Fruit fly (Drosophila melanogaster) whole organism, adult: ENCODE data around the gene Alr.
A peak's percentile ranks its signal among the peaks of the same experiment; 100 is the strongest.

Experiments used
- CG11617 ChIP-seq: fragments of 200-800 bp; sonication (Bioruptor generic); optimal IDR thresholded peaks from 2 replicates; lab custom pipeline; 2017; ENCODE audit warnings: mild to moderate bottlenecking, missing biosample characterization, missing genetic modification reagents, missing genetic modification characterization
- CG12768 ChIP-seq: fragments of 200-800 bp; sonication (Bioruptor generic); optimal IDR thresholded peaks from 2 replicates; lab custom pipeline; 2017; ENCODE audit warnings: missing biosample characterization, missing genetic modification characterization, mild to moderate bottlenecking, moderate library complexity, missing genetic modification reagents
- CG14711 ChIP-seq: fragments of 200-800 bp; sonication (Bioruptor generic); optimal IDR thresholded peaks from 2 replicates; lab custom pipeline; 2018; ENCODE audit warnings: missing biosample characterization, mild to moderate bottlenecking, missing genetic modification characterization, moderate library complexity
- CG1620 ChIP-seq: fragments of 200-800 bp; sonication (Bioruptor generic); optimal IDR thresholded peaks from 2 replicates; lab custom pipeline; 2016; ENCODE audit warnings: missing biosample characterization, missing genetic modification characterization
- CG33017 ChIP-seq: fragments of 200-800 bp; sonication (Bioruptor generic); optimal IDR thresholded peaks from 2 replicates; lab custom pipeline; 2018; ENCODE audit warnings: missing biosample characterization, mild to moderate bottlenecking, missing genetic modification characterization, moderate library complexity
- CG5204 ChIP-seq: fragments of 200-800 bp; sonication (Bioruptor generic); optimal IDR thresholded peaks from 2 replicates; lab custom pipeline; 2016; ENCODE audit warnings: missing biosample characterization, missing genetic modification characterization
- CG7045 ChIP-seq: fragments of 200-800 bp; sonication (Bioruptor generic); optimal IDR thresholded peaks from 2 replicates; lab custom pipeline; 2017; ENCODE audit warnings: missing biosample characterization, mild to moderate bottlenecking, missing genetic modification characterization
- CG7101 ChIP-seq: fragments of 200-800 bp; sonication (Bioruptor generic); optimal IDR thresholded peaks from 2 replicates; lab custom pipeline; 2018; ENCODE audit warnings: missing biosample characterization, mild to moderate bottlenecking, missing genetic modification characterization, moderate library complexity
- Clk ChIP-seq: fragments of 200-800 bp; sonication (Bioruptor generic); optimal IDR thresholded peaks from 2 replicates; lab custom pipeline; 2017; ENCODE audit warnings: missing biosample characterization, missing genetic modification characterization
- Crg-1 ChIP-seq: fragments of 200-800 bp; sonication (Bioruptor generic); optimal IDR thresholded peaks from 2 replicates; lab custom pipeline; 2016; ENCODE audit warnings: missing biosample characterization, missing genetic modification characterization
- Hr96 ChIP-seq: fragments of 200-800 bp; sonication (Bioruptor generic); optimal IDR thresholded peaks from 2 replicates; lab custom pipeline; 2016; ENCODE audit warnings: missing biosample characterization, missing genetic modification characterization
- Mnt ChIP-seq: fragments of 200-800 bp; sonication (Bioruptor generic); optimal IDR thresholded peaks from 2 replicates; lab custom pipeline; 2016; ENCODE audit warnings: missing biosample characterization, mild to moderate bottlenecking, missing genetic modification characterization
- bab1 ChIP-seq: fragments of 200-800 bp; sonication (Bioruptor generic); optimal IDR thresholded peaks from 3 replicates; lab custom pipeline; 2019; ENCODE audit warnings: missing biosample characterization, mild to moderate bottlenecking, missing genetic modification characterization, moderate library complexity
- cic ChIP-seq: fragments of 200-800 bp; sonication (Bioruptor generic); optimal IDR thresholded peaks from 2 replicates; lab custom pipeline; 2017; ENCODE audit warnings: missing biosample characterization, mild to moderate bottlenecking, missing genetic modification characterization, moderate library complexity
- cnc ChIP-seq, 2 experiments: fragments of >200 bp; optimal IDR thresholded peaks; 2 replicates each; lab custom pipeline; 2017
- kay ChIP-seq: fragments of 200-800 bp; sonication (Bioruptor generic); peaks from one replicate; lab custom pipeline; 2016; ENCODE audit warnings: missing biosample characterization, missing genetic modification characterization, borderline replicate concordance
- ovo ChIP-seq: fragments of 200-800 bp; sonication (Bioruptor generic); optimal IDR thresholded peaks from 2 replicates; lab custom pipeline; 2016; ENCODE audit warnings: missing biosample characterization, missing genetic modification characterization
- pad ChIP-seq: fragments of 200-800 bp; sonication (Bioruptor generic); optimal IDR thresholded peaks from 3 replicates; lab custom pipeline; 2017; ENCODE audit warnings: missing biosample characterization, missing genetic modification characterization, mild to moderate bottlenecking, moderate library complexity, missing genetic modification reagents
- tj ChIP-seq: fragments of 200-800 bp; sonication (Bioruptor generic); optimal IDR thresholded peaks from 3 replicates; lab custom pipeline; 2017; ENCODE audit warnings: missing biosample characterization, mild to moderate bottlenecking, missing genetic modification characterization, moderate library complexity
- toe ChIP-seq: fragments of 200-800 bp; sonication (Bioruptor generic); optimal IDR thresholded peaks from 2 replicates; lab custom pipeline; 2016; ENCODE audit warnings: missing biosample characterization, missing genetic modification characterization

Gene Alr

DNA sequence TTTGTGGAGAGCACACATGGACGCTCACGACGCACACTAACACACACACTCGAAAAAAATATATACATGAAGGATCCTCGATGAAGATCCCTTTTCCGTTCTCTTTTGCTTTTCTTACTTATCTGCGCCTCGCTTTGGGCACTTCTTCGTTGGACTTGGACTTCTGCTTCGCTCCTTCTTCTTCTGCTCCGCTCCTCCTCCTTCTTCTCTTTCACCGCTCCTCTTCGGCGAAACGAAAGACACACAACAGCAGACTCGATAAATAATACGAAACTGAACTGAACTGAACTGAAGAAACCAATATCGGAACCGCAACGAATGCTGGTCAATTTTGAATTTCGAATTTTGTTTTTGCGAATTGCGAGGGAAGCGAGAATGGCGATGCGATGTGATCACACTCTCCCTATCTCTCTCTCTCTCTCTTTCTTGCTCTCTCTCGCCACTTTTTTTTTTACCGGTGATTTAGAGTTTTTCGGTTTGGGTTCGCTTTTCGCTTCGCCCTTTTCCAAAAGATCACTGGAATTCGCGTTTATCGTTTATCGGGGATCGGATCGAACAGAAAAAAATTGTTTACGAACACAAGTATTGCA is 34.7 kb downstream of the Alr start:
- TF ChIP-seq pad (GFP tag; lab: Kevin White, UChicago) (peak; percentile 23), cnc (optimal IDR thresholded peaks at IDR 0.05; lab: Kevin White, UChicago) (no peak)

DNA sequence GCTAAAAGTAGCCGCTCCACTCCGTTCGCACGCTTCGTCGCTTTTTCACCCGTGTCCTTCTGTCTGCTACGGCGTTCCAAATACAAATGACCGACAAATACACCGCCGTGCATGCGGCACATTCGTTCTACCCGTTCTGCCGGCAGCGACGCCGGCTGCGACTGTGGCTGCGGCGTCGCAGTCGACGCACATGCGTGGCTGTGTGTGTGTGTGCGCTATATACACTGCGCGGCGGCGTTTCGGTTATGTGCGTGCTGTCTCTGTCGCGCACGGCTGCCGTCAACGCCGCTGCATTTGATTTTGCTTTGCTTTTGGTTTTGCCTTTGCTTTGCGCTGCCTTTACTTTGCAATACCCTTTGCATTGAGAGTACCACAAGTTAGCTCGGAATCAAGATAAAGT is 35.3 kb downstream of the Alr start, which contains the start of gene zld:
zld (minus strand) TSS at position 92 of the 400 bp plus-strand sequence.
- TF ChIP-seq CG14711 (tag; lab: Kevin White, UChicago) (no peak), CG5204 (GFP tag; lab: Kevin White, UChicago) (no peak), kay (GFP tag; lab: Kevin White, UChicago) (no peak), tj (GFP tag; lab: Kevin White, UChicago) (no peak), pad (GFP tag; lab: Kevin White, UChicago) (no peak), Crg-1 (no peak), cnc (optimal IDR thresholded peaks at IDR 0.05; lab: Kevin White, UChicago) (no peak), Hr96 (GFP tag; lab: Kevin White, UChicago) (no peak), CG33017 (tag; lab: Kevin White, UChicago) (no peak)

DNA sequence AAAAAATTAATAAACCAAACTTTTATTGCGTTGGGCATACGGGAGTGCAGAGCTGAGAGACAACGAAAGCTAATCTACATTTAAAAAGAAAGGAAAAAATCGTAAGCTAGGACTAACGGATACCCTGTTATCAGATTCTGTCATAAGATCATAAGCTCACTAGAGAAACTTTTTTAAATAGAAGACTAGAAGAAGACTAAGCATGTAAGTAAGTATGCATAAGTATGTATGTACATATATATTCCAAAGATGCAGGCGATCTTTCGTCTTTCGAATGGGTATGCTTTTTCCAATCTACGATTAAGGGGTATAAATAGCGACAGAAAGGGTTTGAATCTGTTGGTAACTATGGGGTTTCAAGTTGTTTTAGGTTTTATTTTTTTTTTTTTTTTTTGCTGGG is 36.8 kb downstream of the Alr start:
- TF ChIP-seq CG14711 (tag; lab: Kevin White, UChicago) (no peak), Clk (GFP tag; lab: Kevin White, UChicago) (no peak), CG33017 (tag; lab: Kevin White, UChicago) (no peak), CG11617 (GFP tag; lab: Kevin White, UChicago) (no peak), cnc (optimal IDR thresholded peaks at IDR 0.05; lab: Kevin White, UChicago) (no peak)

DNA sequence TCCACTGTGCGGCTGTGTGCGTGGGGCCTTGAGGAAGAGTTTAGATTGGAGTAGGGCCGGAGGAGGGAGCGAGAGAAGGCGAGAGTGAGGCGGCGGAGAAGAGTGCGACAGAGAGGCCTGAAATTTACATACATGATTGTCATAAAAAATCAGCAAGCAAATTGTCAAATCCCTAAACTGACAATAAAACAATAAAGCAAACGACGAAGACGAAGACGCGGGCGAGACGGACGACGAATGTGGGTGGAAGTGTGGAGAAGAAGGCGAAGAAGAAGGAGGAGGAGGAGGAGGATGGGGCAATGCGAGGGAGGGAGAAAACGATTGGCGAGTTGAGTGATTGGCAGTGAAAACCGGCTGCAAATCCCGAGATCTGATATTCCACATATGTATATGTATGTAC is 37.3 kb downstream of the Alr start:
- TF ChIP-seq cic (GFP tag; lab: Kevin White, UChicago) (no peak), Clk (GFP tag; lab: Kevin White, UChicago) (no peak), ovo (GFP tag; lab: Kevin White, UChicago) (no peak), kay (GFP tag; lab: Kevin White, UChicago) (no peak), toe (GFP tag; lab: Kevin White, UChicago) (no peak), Crg-1 (no peak), CG7101 (tag; lab: Kevin White, UChicago) (no peak), bab1 (no peak), CG12768 (GFP tag; lab: Kevin White, UChicago) (no peak), pad (GFP tag; lab: Kevin White, UChicago) (no peak), CG11617 (GFP tag; lab: Kevin White, UChicago) (no peak), Mnt (GFP tag; lab: Kevin White, UChicago) (no peak), CG33017 (tag; lab: Kevin White, UChicago) (no peak), tj (GFP tag; lab: Kevin White, UChicago) (no peak), Hr96 (GFP tag; lab: Kevin White, UChicago) (no peak), CG14711 (tag; lab: Kevin White, UChicago) (no peak), CG7045 (GFP tag; lab: Kevin White, UChicago) (no peak)

DNA sequence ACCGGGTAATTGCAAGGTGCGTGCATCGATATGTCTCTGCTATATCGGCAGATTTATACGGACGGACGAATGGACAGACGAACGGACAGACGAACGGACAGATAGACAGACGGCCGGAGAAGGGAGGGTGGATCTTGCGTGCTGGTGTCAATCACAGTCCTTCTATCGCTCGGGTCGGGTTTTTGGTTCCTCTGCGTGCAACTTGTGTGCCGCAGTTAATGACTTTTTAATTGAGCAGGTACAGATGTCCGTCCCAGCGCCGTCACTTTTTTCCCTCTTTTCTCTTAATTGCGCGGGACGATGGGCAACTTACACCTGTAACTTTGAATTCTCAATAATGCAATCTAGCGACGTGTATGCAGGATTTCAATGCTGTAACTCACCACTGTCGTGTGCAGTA is 38.7 kb downstream of the Alr start:
- TF ChIP-seq toe (GFP tag; lab: Kevin White, UChicago), result no peak
- no peak for TF ChIP-seq bab1

DNA sequence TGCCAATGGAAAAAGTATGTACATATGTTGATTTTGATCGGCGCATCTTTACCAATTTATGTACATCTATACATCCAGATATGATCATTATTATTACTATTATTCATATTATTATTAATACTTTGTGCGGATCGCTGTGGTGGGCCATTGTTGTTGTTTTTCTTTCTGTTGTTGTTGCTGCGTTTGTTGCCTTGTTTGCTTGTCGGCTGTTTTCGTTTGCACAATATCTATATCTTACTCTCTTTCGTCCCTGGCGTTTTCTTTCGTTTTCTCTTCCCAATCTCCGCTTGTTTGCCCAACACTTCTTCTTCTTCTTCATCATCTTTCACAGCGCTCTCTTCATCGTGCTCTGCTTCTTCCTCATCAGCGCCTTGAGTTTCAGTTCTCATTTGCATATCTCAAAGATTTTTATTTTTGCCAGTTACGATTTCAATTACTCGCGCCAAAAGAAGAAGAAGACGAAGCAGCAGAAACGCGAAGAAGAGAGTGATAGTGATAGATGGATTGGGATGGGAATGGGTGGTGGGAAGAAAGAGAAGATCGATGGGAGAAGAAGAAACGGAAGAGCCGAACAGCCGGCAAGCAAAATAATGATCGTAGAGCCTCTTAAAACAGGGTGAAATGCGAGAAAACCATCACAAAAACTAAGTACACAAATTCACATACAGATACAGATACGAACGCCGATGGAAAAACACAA is 40.0 kb downstream of the Alr start:
- TF ChIP-seq CG14711 (tag; lab: Kevin White, UChicago) (no peak), ovo (GFP tag; lab: Kevin White, UChicago) (no peak), CG33017 (tag; lab: Kevin White, UChicago) (no peak), toe (GFP tag; lab: Kevin White, UChicago) (no peak), pad (GFP tag; lab: Kevin White, UChicago) (no peak), tj (GFP tag; lab: Kevin White, UChicago) (no peak), CG11617 (GFP tag; lab: Kevin White, UChicago) (no peak), cnc (optimal IDR thresholded peaks at IDR 0.05; lab: Kevin White, UChicago) (no peak), CG5204 (GFP tag; lab: Kevin White, UChicago) (no peak), Mnt (GFP tag; lab: Kevin White, UChicago) (no peak), Hr96 (GFP tag; lab: Kevin White, UChicago) (no peak), CG1620 (GFP tag; lab: Kevin White, UChicago) (no peak), CG7101 (tag; lab: Kevin White, UChicago) (no peak), CG12768 (GFP tag; lab: Kevin White, UChicago) (no peak), Crg-1 (no peak), Clk (GFP tag; lab: Kevin White, UChicago) (no peak)

DNA sequence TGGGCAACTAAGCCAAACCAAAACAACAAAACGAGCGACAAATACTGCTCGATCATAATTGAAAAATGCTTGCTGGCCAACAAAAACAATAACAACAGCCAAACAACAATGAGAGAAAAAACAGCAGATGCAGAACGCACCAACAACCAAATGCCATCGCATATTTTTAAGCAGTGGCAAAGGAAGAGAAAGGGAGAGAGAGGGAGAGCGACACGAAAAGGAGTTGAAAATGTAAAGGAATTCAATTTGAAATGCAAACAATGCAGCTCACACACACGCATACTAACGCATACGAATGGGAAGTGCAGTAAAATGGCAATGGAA is 40.5 kb downstream of the Alr start:
- TF ChIP-seq Hr96 (GFP tag; lab: Kevin White, UChicago) (no peak), pad (GFP tag; lab: Kevin White, UChicago) (no peak)
